Worm (Caenorhabditis elegans): ENCODE results near the gene mrpl-53.

DNA sequence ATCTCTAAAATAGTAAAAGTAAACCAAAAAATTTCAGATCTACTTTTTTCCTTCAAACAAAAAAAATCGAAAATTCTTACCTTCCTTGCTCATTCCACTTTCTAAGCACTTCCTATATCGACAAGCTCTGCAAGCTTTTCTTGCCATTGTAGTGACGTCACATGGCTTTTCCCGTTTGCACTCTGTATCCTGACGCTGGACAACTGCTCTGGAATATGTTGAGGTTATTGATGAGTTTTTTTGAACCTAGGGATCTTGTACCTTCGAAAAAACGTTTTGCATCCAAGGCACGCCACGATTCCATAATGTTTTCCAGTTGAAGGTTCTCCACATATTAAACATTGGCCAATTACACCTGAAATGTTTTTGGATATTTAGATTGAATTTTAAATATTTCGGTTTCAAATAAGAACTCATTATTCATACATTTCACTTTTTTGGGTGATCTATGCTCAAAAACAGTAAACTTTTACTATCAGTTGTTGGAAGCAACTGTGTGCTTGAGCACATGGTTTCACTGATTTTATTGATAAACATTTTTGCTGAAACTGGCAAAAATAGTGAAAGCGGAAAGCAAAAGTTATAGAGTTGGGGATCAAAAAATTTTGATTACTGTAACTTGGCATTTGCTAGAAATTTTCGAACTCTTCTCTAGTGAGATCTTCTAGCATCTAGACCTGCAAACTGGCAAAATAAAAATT, 2.8 kb downstream of the mrpl-53 start:
- TF ChIP-seq cog-1 (tag; optimal IDR thresholded peaks at IDR 0.05) = no peak
- TF ChIP-seq ztf-23 (GFP tag; IDR thresholded peaks at IDR 0.05) = no peak
